Fruit fly (Drosophila melanogaster) whole organism, embryonic: ENCODE measurements around the gene CG6567.
A peak's percentile ranks its signal among the peaks of the same experiment; 100 is the strongest.

ENCODE experiments used
- BtbVII ChIP-seq: fragments of 200-800 bp; sonication (Bioruptor generic); optimal IDR thresholded peaks from 3 replicates; lab custom pipeline; 2017; ENCODE audit warnings: missing biosample characterization, mild to moderate bottlenecking, missing genetic modification characterization
- C15 ChIP-seq: fragments of 200-800 bp; sonication (Bioruptor generic); IDR thresholded peaks from 3 replicates; pipeline ENCODE4 v1.3.6; 2022; ENCODE audit warnings: missing biosample characterization, missing genetic modification characterization
- CG10654 ChIP-seq: fragments of 200-800 bp; sonication (Bioruptor generic); optimal IDR thresholded peaks from 2 replicates; lab custom pipeline; 2016; ENCODE audit warnings: missing biosample characterization, missing genetic modification characterization
- CG13624 ChIP-seq: fragments of 200-800 bp; sonication (Bioruptor generic); optimal IDR thresholded peaks from 2 replicates; lab custom pipeline; 2016; ENCODE audit warnings: missing biosample characterization, missing genetic modification characterization
- CG13894 ChIP-seq: fragments of 200-800 bp; sonication (Bioruptor generic); optimal IDR thresholded peaks from 3 replicates; lab custom pipeline; 2018; ENCODE audit warnings: missing biosample characterization, mild to moderate bottlenecking, missing genetic modification characterization, moderate library complexity
- CG14441 ChIP-seq: fragments of 200-800 bp; sonication (Bioruptor generic); IDR thresholded peaks from 2 replicates; pipeline ENCODE4 v1.3.6; 2022; ENCODE audit warnings: missing biosample characterization, missing genetic modification characterization
- CG15479 ChIP-seq: fragments of 200-800 bp; sonication (Bioruptor generic); optimal IDR thresholded peaks from 3 replicates; lab custom pipeline; 2019; ENCODE audit warnings: missing biosample characterization, mild to moderate bottlenecking, missing genetic modification characterization, moderate library complexity
- CG1647 ChIP-seq: fragments of 200-800 bp; sonication (Bioruptor generic); optimal IDR thresholded peaks from 3 replicates; lab custom pipeline; 2016; ENCODE audit warnings: missing biosample characterization, missing genetic modification characterization
- CG18262 ChIP-seq: fragments of 200-800 bp; optimal IDR thresholded peaks from 3 replicates; lab custom pipeline; 2019; ENCODE audit warnings: missing biosample characterization, mild to moderate bottlenecking, missing genetic modification characterization, moderate library complexity
- CG30431 ChIP-seq: fragments of 200-800 bp; sonication (Bioruptor generic); optimal IDR thresholded peaks from 2 replicates; lab custom pipeline; 2017; ENCODE audit warnings: missing biosample characterization, missing genetic modification characterization
- CG32532 ChIP-seq: fragments of 200-800 bp; sonication (Bioruptor generic); IDR thresholded peaks from 2 replicates; pipeline ENCODE4 v1.3.6; 2022; ENCODE audit warnings: missing biosample characterization, missing genetic modification characterization
- CG34224 ChIP-seq: fragments of 200-800 bp; sonication (Bioruptor generic); IDR thresholded peaks from 3 replicates; pipeline ENCODE4 v1.3.6; 2022; ENCODE audit warnings: missing biosample characterization, missing genetic modification characterization; ENCODE audit not compliant: partially characterized antibody
- CG34376 ChIP-seq: fragments of 200-800 bp; sonication (Bioruptor generic); optimal IDR thresholded peaks from 2 replicates; lab custom pipeline; 2018; ENCODE audit warnings: missing biosample characterization, mild to moderate bottlenecking, missing genetic modification characterization
- CG4360 ChIP-seq: fragments of 200-800 bp; sonication (Bioruptor generic); IDR thresholded peaks from 2 replicates; pipeline ENCODE4 v1.3.6; 2022; ENCODE audit warnings: missing biosample characterization, missing genetic modification characterization
- CG6654 ChIP-seq: fragments of 200-800 bp; sonication (Bioruptor generic); optimal IDR thresholded peaks from 2 replicates; lab custom pipeline; 2017; ENCODE audit warnings: missing biosample characterization, mild to moderate bottlenecking, missing genetic modification characterization
- CG6791 ChIP-seq: fragments of 200-800 bp; sonication (Bioruptor generic); IDR thresholded peaks from 3 replicates; pipeline ENCODE4 v1.3.6; 2022; ENCODE audit warnings: missing biosample characterization, missing genetic modification characterization; ENCODE audit not compliant: partially characterized antibody
- CG6854 ChIP-seq: fragments of 200-800 bp; sonication (Bioruptor generic); optimal IDR thresholded peaks from 3 replicates; lab custom pipeline; 2017; ENCODE audit warnings: missing biosample characterization, mild to moderate bottlenecking, missing genetic modification characterization
- CG7357 ChIP-seq: fragments of 200-800 bp; sonication (Bioruptor generic); IDR thresholded peaks from 3 replicates; pipeline ENCODE4 v1.3.6; 2022; ENCODE audit warnings: missing biosample characterization, missing genetic modification characterization
- CG9609 ChIP-seq: fragments of 200-800 bp; sonication (Bioruptor generic); optimal IDR thresholded peaks from 3 replicates; lab custom pipeline; 2016; ENCODE audit warnings: missing biosample characterization, missing genetic modification characterization
- Deaf1 ChIP-seq: fragments of 200-800 bp; optimal IDR thresholded peaks from 3 replicates; lab custom pipeline; 2019; ENCODE audit warnings: missing biosample characterization, mild to moderate bottlenecking, missing genetic modification characterization, moderate library complexity
- Dek ChIP-seq: fragments of 200-800 bp; sonication (Bioruptor generic); optimal IDR thresholded peaks from 3 replicates; lab custom pipeline; 2019; ENCODE audit warnings: missing biosample characterization, mild to moderate bottlenecking, missing genetic modification characterization, moderate library complexity
- Drgx ChIP-seq: fragments of 200-800 bp; sonication (Bioruptor generic); IDR thresholded peaks from 2 replicates; pipeline ENCODE4 v1.3.6; 2022; ENCODE audit warnings: missing biosample characterization, missing genetic modification characterization
- E2f1 ChIP-seq: fragments of 200-800 bp; sonication (Bioruptor generic); IDR thresholded peaks from 2 replicates; pipeline ENCODE4 v1.3.6; 2022; ENCODE audit warnings: missing biosample characterization, missing genetic modification characterization
- Elba2 ChIP-seq: fragments of 200-800 bp; sonication (Bioruptor generic); optimal IDR thresholded peaks from 3 replicates; lab custom pipeline; 2016; ENCODE audit warnings: missing biosample characterization, missing genetic modification characterization
- HmgZ ChIP-seq: fragments of 200-800 bp; sonication (Bioruptor generic); optimal IDR thresholded peaks from 2 replicates; lab custom pipeline; 2018; ENCODE audit warnings: missing biosample characterization, mild to moderate bottlenecking, missing genetic modification characterization
- Lhr ChIP-seq: fragments of 200-800 bp; sonication (Bioruptor generic); optimal IDR thresholded peaks from 3 replicates; lab custom pipeline; 2017; ENCODE audit warnings: mild to moderate bottlenecking, missing biosample characterization, missing genetic modification reagents, missing genetic modification characterization
- Meics ChIP-seq: fragments of 200-800 bp; sonication (Bioruptor generic); optimal IDR thresholded peaks from 2 replicates; lab custom pipeline; 2017; ENCODE audit warnings: missing biosample characterization, mild to moderate bottlenecking, missing genetic modification characterization
- Mes4 ChIP-seq: fragments of 200-800 bp; sonication (Bioruptor generic); optimal IDR thresholded peaks from 2 replicates; lab custom pipeline; 2016; ENCODE audit warnings: missing biosample characterization, missing genetic modification characterization
- Oli ChIP-seq: fragments of 200-800 bp; sonication (Bioruptor generic); optimal IDR thresholded peaks from 2 replicates; lab custom pipeline; 2018; ENCODE audit warnings: missing biosample characterization, mild to moderate bottlenecking, missing genetic modification characterization, moderate library complexity
- Opbp ChIP-seq: fragments of 200-800 bp; sonication (Bioruptor generic); IDR thresholded peaks from 3 replicates; pipeline ENCODE4 v1.3.6; 2022; ENCODE audit warnings: missing biosample characterization, missing genetic modification characterization; ENCODE audit not compliant: partially characterized antibody
- Rfx ChIP-seq: fragments of 200-800 bp; sonication (Bioruptor generic); IDR thresholded peaks from 2 replicates; pipeline ENCODE4 v1.3.6; 2022; ENCODE audit warnings: missing biosample characterization, missing genetic modification characterization
- Xrp1 ChIP-seq: fragments of 200-800 bp; sonication (Bioruptor generic); IDR thresholded peaks from 2 replicates; pipeline ENCODE4 v1.3.6; 2022; ENCODE audit warnings: missing biosample characterization, missing genetic modification characterization
- ac ChIP-seq: fragments of 200-800 bp; sonication (Bioruptor generic); optimal IDR thresholded peaks from 3 replicates; lab custom pipeline; 2017; ENCODE audit warnings: missing biosample characterization, mild to moderate bottlenecking, missing genetic modification characterization
- aop ChIP-seq: fragments of 200-800 bp; sonication (Bioruptor generic); IDR thresholded peaks from 2 replicates; pipeline ENCODE4 v1.3.6; 2022; ENCODE audit warnings: missing biosample characterization, missing genetic modification characterization
- ato ChIP-seq: fragments of 200-800 bp; sonication (Bioruptor generic); IDR thresholded peaks from 2 replicates; pipeline ENCODE4 v1.3.6; 2022; ENCODE audit warnings: missing biosample characterization, missing genetic modification characterization; ENCODE audit not compliant: partially characterized antibody
- bab2 ChIP-seq: fragments of 200-800 bp; sonication (Bioruptor generic); optimal IDR thresholded peaks from 2 replicates; lab custom pipeline; 2016; ENCODE audit warnings: missing biosample characterization, missing genetic modification characterization
- br ChIP-seq: fragments of >200 bp; optimal IDR thresholded peaks from 2 replicates; lab custom pipeline; 2017
- dimm ChIP-seq: fragments of 200-800 bp; sonication (Bioruptor generic); IDR thresholded peaks from 2 replicates; pipeline ENCODE4 v1.3.6; 2022; ENCODE audit warnings: missing biosample characterization, missing genetic modification characterization
- dm ChIP-seq: fragments of 200-800 bp; sonication (Bioruptor generic); optimal IDR thresholded peaks from 3 replicates; lab custom pipeline; 2016; ENCODE audit warnings: missing biosample characterization, missing genetic modification characterization
- emc ChIP-seq: fragments of 200-800 bp; sonication (Bioruptor generic); optimal IDR thresholded peaks from 2 replicates; lab custom pipeline; 2016; ENCODE audit warnings: missing biosample characterization, missing genetic modification characterization
- esg ChIP-seq: fragments of 200-800 bp; sonication (Bioruptor generic); conservative IDR thresholded peaks from 2 replicates; pipeline ENCODE4 v1.3.6; 2022; ENCODE audit warnings: missing biosample characterization, missing genetic modification characterization
- mirr ChIP-seq: fragments of 200-800 bp; sonication (Bioruptor generic); optimal IDR thresholded peaks from 3 replicates; lab custom pipeline; 2018; ENCODE audit warnings: missing biosample characterization, mild to moderate bottlenecking, missing genetic modification characterization
- nom ChIP-seq: fragments of 200-800 bp; sonication (Bioruptor generic); optimal IDR thresholded peaks from 2 replicates; lab custom pipeline; 2017; ENCODE audit warnings: missing biosample characterization, missing genetic modification characterization, mild to moderate bottlenecking, moderate library complexity, missing genetic modification reagents
- salm ChIP-seq: fragments of 200-800 bp; sonication (Bioruptor generic); optimal IDR thresholded peaks from 2 replicates; lab custom pipeline; 2018; ENCODE audit warnings: missing biosample characterization, mild to moderate bottlenecking, missing genetic modification characterization
- sens ChIP-seq: fragments of 200-800 bp; sonication (Bioruptor generic); peaks from one replicate; lab custom pipeline; 2016; ENCODE audit warnings: missing biosample characterization, missing genetic modification characterization
- slp2 ChIP-seq: fragments of 200-800 bp; sonication (Bioruptor generic); optimal IDR thresholded peaks from 2 replicates; lab custom pipeline; 2016; ENCODE audit warnings: missing biosample characterization, missing genetic modification characterization
- toy ChIP-seq: fragments of 200-800 bp; sonication (Bioruptor generic); IDR thresholded peaks from 2 replicates; pipeline ENCODE4 v1.3.6; 2022; ENCODE audit warnings: missing biosample characterization, missing genetic modification characterization
- unc-4 ChIP-seq: fragments of 200-800 bp; sonication (Bioruptor generic); IDR thresholded peaks from 2 replicates; pipeline ENCODE4 v1.3.6; 2022; ENCODE audit warnings: missing biosample characterization, missing genetic modification characterization; ENCODE audit not compliant: partially characterized antibody
- zen2 ChIP-seq: fragments of 200-800 bp; sonication (Bioruptor generic); IDR thresholded peaks from 3 replicates; pipeline ENCODE4 v1.3.6; 2022; ENCODE audit warnings: missing biosample characterization, missing genetic modification characterization; ENCODE audit not compliant: partially characterized antibody
- zf30C ChIP-seq: fragments of 200-800 bp; sonication (Bioruptor generic); optimal IDR thresholded peaks from 3 replicates; lab custom pipeline; 2018; ENCODE audit warnings: missing biosample characterization, mild to moderate bottlenecking, missing genetic modification characterization

CG6567 gene

DNA sequence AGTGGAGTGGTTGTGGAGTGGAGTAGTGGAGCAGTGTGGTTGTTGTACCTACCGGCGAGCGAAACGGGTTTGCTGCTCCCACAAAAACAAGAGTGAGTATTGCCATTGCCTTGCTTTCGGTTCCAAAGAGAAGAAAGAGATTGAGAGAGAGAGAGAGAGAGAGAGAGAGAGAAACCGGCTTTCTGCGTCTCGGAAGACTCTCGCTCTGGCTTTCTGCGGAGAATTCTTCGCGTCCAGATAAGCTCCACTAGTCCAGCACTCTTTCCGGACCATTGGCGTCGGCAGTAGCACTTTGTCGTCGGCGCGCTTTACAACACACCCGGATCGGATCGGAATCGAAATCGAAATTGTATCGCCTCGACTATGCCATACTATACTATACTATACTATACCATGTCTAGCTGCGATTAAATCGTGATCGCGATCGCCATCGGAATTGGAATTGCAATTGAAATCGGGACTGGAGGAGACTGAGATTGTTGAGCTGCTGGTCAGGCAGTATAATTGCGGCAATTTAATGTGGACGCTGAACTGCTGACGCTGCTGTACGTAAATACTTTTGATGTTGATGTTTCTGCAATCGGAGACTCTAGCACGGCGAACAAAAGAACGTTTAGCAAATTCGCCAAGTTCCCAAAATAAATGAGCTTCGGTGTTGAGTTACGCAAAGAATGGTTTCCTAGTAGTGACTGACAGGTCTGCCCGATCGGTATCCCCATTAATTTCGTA, 27.3 kb downstream of the CG6567 start, which contains the start of gene Cad86C (continued):
- TF ChIP-seq toy (GFP tag; lab: Robert Waterston, UW) (no peak), CG34224 (GFP tag; lab: Robert Waterston, UW) (peak; percentile 46), Elba2 (GFP tag; lab: Kevin White, UChicago) (no peak), CG18262 (tag; lab: Kevin White, UChicago) (no peak), Rfx (GFP tag; lab: Robert Waterston, UW) (peak; percentile 50; the same call in 1 of the 2 replicates), CG13894 (tag; lab: Kevin White, UChicago) (no peak), CG4360 (peak; percentile 93), sens (peak; percentile 64), emc (no peak), CG6654 (no peak), nom (peak; percentile 85), HmgZ (tag; lab: Kevin White, UChicago) (no peak), Xrp1 (peak; percentile 6; the same call in 1 of the 2 replicates), Deaf1 (tag; lab: Kevin White, UChicago) (peak; percentile 31), Drgx (GFP tag; lab: Robert Waterston, UW) (no peak), CG13624 (peak; percentile 10), CG30431 (no peak), CG10654 (GFP tag; lab: Kevin White, UChicago) (no peak), CG9609 (no peak), E2f1 (no peak), Opbp (GFP tag; lab: Robert Waterston, UW) (no peak), zen2 (GFP tag; lab: Robert Waterston, UW) (peak; percentile 71; the same call in 2 of the 3 replicates), ato (GFP tag; lab: Robert Waterston, UW) (peak; percentile 45; the same call in 1 of the 2 replicates), zf30C (no peak), Dek (tag; lab: Kevin White, UChicago) (no peak), slp2 (GFP tag; lab: Kevin White, UChicago) (no peak), Meics (GFP tag; lab: Kevin White, UChicago) (no peak), Oli (tag; lab: Kevin White, UChicago) (no peak), mirr (GFP tag; lab: Kevin White, UChicago) (peak; percentile 15), CG32532 (GFP tag; lab: Robert Waterston, UW) (peak; percentile 63; the same call in 1 of the 2 replicates), br (lab: Kevin White, UChicago) (no peak), dimm (GFP tag; lab: Robert Waterston, UW) (no peak), CG1647 (GFP tag; lab: Kevin White, UChicago) (no peak), Lhr (GFP tag; lab: Kevin White, UChicago) (no peak), CG7357 (GFP tag; lab: Robert Waterston, UW) (no peak), salm (tag; lab: Kevin White, UChicago) (no peak), CG6854 (peak; percentile 5), CG14441 (GFP tag; lab: Robert Waterston, UW) (no peak), CG6791 (GFP tag; lab: Robert Waterston, UW) (peak; percentile 63; the same call in 2 of the 3 replicates), dm (GFP tag; lab: Kevin White, UChicago) (no peak), CG34376 (GFP tag; lab: Kevin White, UChicago) (peak; percentile 19), CG15479 (GFP tag; lab: Kevin White, UChicago) (no peak), aop (GFP tag; lab: Robert Waterston, UW) (no peak), C15 (GFP tag; lab: Robert Waterston, UW) (no peak), ac (GFP tag; lab: Kevin White, UChicago) (no peak), esg (no peak), bab2 (no peak), Mes4 (GFP tag; lab: Kevin White, UChicago) (no peak), unc-4 (GFP tag; lab: Robert Waterston, UW) (peak; percentile 45; the same call in 1 of the 2 replicates), BtbVII (GFP tag; lab: Kevin White, UChicago) (peak; percentile 13)
